Worm (Caenorhabditis elegans) whole organism, L4 larva: Measurements from ENCODE around the gene sel-12.
"Not testable (repeated sequence)": the region's sequence is repeated elsewhere in the genome, so short reads cannot be mapped to it uniquely, and the experiment has no call there.

Experiments used
- R02D3.7 ChIP-seq: fragments of 150-350 bp; sonication (generic microtip); optimal IDR thresholded peaks from 3 replicates; lab custom pipeline; 2014; ENCODE audit warnings: missing biosample characterization, missing genetic modification characterization
- T26A8.4 ChIP-seq: fragments of 200-800 bp; sonication (Bioruptor generic); IDR thresholded peaks from 2 replicates; pipeline ENCODE4 v1.3.6; 2022; ENCODE audit warnings: missing genetic modification characterization, missing compliant biosample characterization
- Y5F2A.4 ChIP-seq: fragments of 200-800 bp; sonication (Bioruptor generic); optimal IDR thresholded peaks from 2 replicates; lab custom pipeline; 2018; ENCODE audit warnings: mild to moderate bottlenecking, missing genetic modification characterization, missing compliant biosample characterization
- aha-1 ChIP-seq: fragments of 150-350 bp; peaks from one replicate; lab custom pipeline; 2014; ENCODE audit warnings: missing biosample characterization, missing genetic modification characterization
- ama-1 ChIP-seq: fragments of 150-350 bp; optimal IDR thresholded peaks from 2 replicates; lab custom pipeline; 2014; ENCODE audit warnings: inconsistent platforms, mixed read lengths
- attf-4 ChIP-seq: sonication (generic microtip); optimal IDR thresholded peaks from 3 replicates; lab custom pipeline; 2017; ENCODE audit warnings: missing biosample characterization, missing genetic modification characterization
- ceh-28 ChIP-seq: fragments of 150-350 bp; optimal IDR thresholded peaks from 2 replicates; lab custom pipeline; 2014; ENCODE audit warnings: missing biosample characterization, missing genetic modification reagents, missing genetic modification characterization
- ceh-44 ChIP-seq: fragments of 200-800 bp; sonication (Bioruptor generic); IDR thresholded peaks from 2 replicates; pipeline ENCODE4 v1.3.6; 2022; ENCODE audit warnings: missing genetic modification reagents, missing genetic modification characterization, missing compliant biosample characterization
- ceh-62 ChIP-seq: sonication (generic microtip); optimal IDR thresholded peaks from 2 replicates; lab custom pipeline; 2017; ENCODE audit warnings: missing biosample characterization, missing genetic modification characterization
- daf-12 ChIP-seq: fragments of 150-350 bp; optimal IDR thresholded peaks from 2 replicates; lab custom pipeline; 2014; ENCODE audit warnings: missing biosample characterization, missing genetic modification reagents, missing genetic modification characterization
- daf-16 ChIP-seq, 3 experiments: sonication (generic microtip); optimal IDR thresholded peaks; 2 replicates each; lab custom pipeline; 2016 to 2017; ENCODE audit warnings: missing genetic modification characterization in 3 of 3, missing genetic modification reagents in 3 of 3, mild to moderate bottlenecking in 2 of 3, missing compliant biosample characterization in 2 of 3, missing biosample characterization in 1 of 3, moderate library complexity in 1 of 3
- dmd-8 ChIP-seq: fragments of 200-800 bp; sonication (Bioruptor generic); IDR thresholded peaks from 2 replicates; pipeline ENCODE4 v1.3.6; 2022; ENCODE audit warnings: missing genetic modification characterization, missing compliant biosample characterization
- dpl-1 ChIP-seq: fragments of 150-350 bp; optimal IDR thresholded peaks from 2 replicates; lab custom pipeline; 2014; ENCODE audit warnings: missing biosample characterization, missing genetic modification reagents, missing genetic modification characterization
- duxl-1 ChIP-seq: sonication (generic microtip); optimal IDR thresholded peaks from 2 replicates; lab custom pipeline; 2016; ENCODE audit warnings: mild to moderate bottlenecking, missing genetic modification characterization, moderate library complexity, missing compliant biosample characterization; ENCODE audit not compliant: poor library complexity
- egl-27 ChIP-seq: sonication (generic microtip); optimal IDR thresholded peaks from 3 replicates; lab custom pipeline; 2017; ENCODE audit warnings: missing biosample characterization, missing genetic modification reagents, missing genetic modification characterization
- egl-43 ChIP-seq: fragments of 200-800 bp; sonication (Bioruptor generic); IDR thresholded peaks from 2 replicates; pipeline ENCODE4 v1.3.6; 2022; ENCODE audit warnings: missing genetic modification reagents, missing genetic modification characterization, missing compliant biosample characterization
- gei-8 ChIP-seq: fragments of 200-800 bp; sonication (Bioruptor generic); optimal IDR thresholded peaks from 2 replicates; lab custom pipeline; 2018; ENCODE audit warnings: mild to moderate bottlenecking, missing genetic modification characterization, missing compliant biosample characterization
- lin-29 ChIP-seq: fragments of 200-800 bp; sonication (Bioruptor generic); IDR thresholded peaks from 2 replicates; pipeline ENCODE4 v1.3.6; 2022; ENCODE audit warnings: missing genetic modification reagents, missing genetic modification characterization, missing compliant biosample characterization
- lin-38 ChIP-seq: fragments of 200-800 bp; sonication (Bioruptor generic); IDR thresholded peaks from 2 replicates; pipeline ENCODE4 v1.3.6; 2022; ENCODE audit warnings: missing genetic modification reagents, missing genetic modification characterization, missing compliant biosample characterization
- lsy-2 ChIP-seq, 2 experiments: fragments of 150-350 bp in 1 of 2; sonication (generic microtip) in 1 of 2; optimal IDR thresholded peaks; 2 replicates each; lab custom pipeline; 2014 to 2017; ENCODE audit warnings: missing biosample characterization in 2 of 2, missing genetic modification characterization in 2 of 2
- mdl-1 ChIP-seq, 2 experiments: fragments of 150-350 bp in 1 of 2; sonication (generic microtip) in 1 of 2; optimal IDR thresholded peaks; 2 replicates each; lab custom pipeline; 2014 to 2017; ENCODE audit warnings: missing biosample characterization in 2 of 2, missing genetic modification characterization in 2 of 2
- mxl-2 ChIP-seq: fragments of 200-800 bp; sonication (Bioruptor generic); conservative IDR thresholded peaks from 2 replicates; pipeline ENCODE4 v1.3.6; 2022; ENCODE audit warnings: missing genetic modification reagents, missing genetic modification characterization, missing compliant biosample characterization
- nhr-25 ChIP-seq: sonication (generic microtip); optimal IDR thresholded peaks from 2 replicates; lab custom pipeline; 2017; ENCODE audit warnings: missing genetic modification characterization, mild to moderate bottlenecking, missing compliant biosample characterization, antibody characterized with exemption, moderate library complexity, borderline replicate concordance; ENCODE audit not compliant: insufficient read depth
- nhr-42 ChIP-seq: fragments of 200-800 bp; sonication (Bioruptor generic); IDR thresholded peaks from 2 replicates; pipeline ENCODE4 v1.3.6; 2022; ENCODE audit warnings: missing genetic modification characterization, missing compliant biosample characterization
- nhr-6 ChIP-seq: fragments of 150-350 bp; optimal IDR thresholded peaks from 2 replicates; lab custom pipeline; 2014; ENCODE audit warnings: missing biosample characterization, missing genetic modification characterization
- pqm-1 ChIP-seq: sonication (generic microtip); optimal IDR thresholded peaks from 2 replicates; lab custom pipeline; 2017; ENCODE audit warnings: missing biosample characterization, missing genetic modification characterization
- set-16 ChIP-seq: fragments of 200-800 bp; sonication (Bioruptor generic); IDR thresholded peaks from 2 replicates; pipeline ENCODE4 v1.3.6; 2022; ENCODE audit warnings: missing genetic modification reagents, missing genetic modification characterization, missing compliant biosample characterization
- skn-1 ChIP-seq: fragments of 150-350 bp; optimal IDR thresholded peaks from 2 replicates; lab custom pipeline; 2014; ENCODE audit warnings: missing biosample characterization, missing genetic modification characterization
- snpc-1.2 ChIP-seq: fragments of 200-800 bp; sonication (Bioruptor generic); IDR thresholded peaks from 2 replicates; pipeline ENCODE4 v1.3.6; 2022; ENCODE audit warnings: missing genetic modification reagents, missing genetic modification characterization, missing compliant biosample characterization
- spr-1 ChIP-seq: sonication (generic microtip); optimal IDR thresholded peaks from 2 replicates; lab custom pipeline; 2016; ENCODE audit warnings: mild to moderate bottlenecking, missing genetic modification characterization, missing compliant biosample characterization
- tra-1 ChIP-seq: fragments of 200-800 bp; sonication (Bioruptor generic); IDR thresholded peaks from 2 replicates; pipeline ENCODE4 v1.3.6; 2022; ENCODE audit warnings: missing genetic modification reagents, missing genetic modification characterization, missing compliant biosample characterization
- unc-39 ChIP-seq: sonication (generic microtip); optimal IDR thresholded peaks from 2 replicates; lab custom pipeline; 2017; ENCODE audit warnings: missing biosample characterization, missing genetic modification characterization
- unc-62 ChIP-seq, 3 experiments: fragments of 150-350 bp in 1 of 3; sonication (generic microtip); optimal IDR thresholded peaks in 2 of 3; peaks in 1 of 3; 1 replicate in 1 of 3; 2 replicates in 2 of 3; lab custom pipeline; 2014 to 2017; ENCODE audit warnings: missing biosample characterization in 3 of 3, missing genetic modification characterization in 3 of 3, missing genetic modification reagents in 3 of 3, missing genotype in 1 of 3
- vab-7 ChIP-seq: fragments of 200-800 bp; sonication (Bioruptor generic); IDR thresholded peaks from 2 replicates; pipeline ENCODE4 v1.3.6; 2022; ENCODE audit warnings: missing genetic modification reagents, missing genetic modification characterization, missing compliant biosample characterization
- zfp-3 ChIP-seq: fragments of 200-800 bp; sonication (Bioruptor generic); conservative IDR thresholded peaks from 2 replicates; pipeline ENCODE4 v1.3.6; 2022; ENCODE audit warnings: missing genetic modification reagents, missing genetic modification characterization, missing compliant biosample characterization
- ztf-7 ChIP-seq: fragments of 150-350 bp; optimal IDR thresholded peaks from 2 replicates; lab custom pipeline; 2014; ENCODE audit warnings: missing biosample characterization, missing genetic modification characterization

sel-12 gene

DNA sequence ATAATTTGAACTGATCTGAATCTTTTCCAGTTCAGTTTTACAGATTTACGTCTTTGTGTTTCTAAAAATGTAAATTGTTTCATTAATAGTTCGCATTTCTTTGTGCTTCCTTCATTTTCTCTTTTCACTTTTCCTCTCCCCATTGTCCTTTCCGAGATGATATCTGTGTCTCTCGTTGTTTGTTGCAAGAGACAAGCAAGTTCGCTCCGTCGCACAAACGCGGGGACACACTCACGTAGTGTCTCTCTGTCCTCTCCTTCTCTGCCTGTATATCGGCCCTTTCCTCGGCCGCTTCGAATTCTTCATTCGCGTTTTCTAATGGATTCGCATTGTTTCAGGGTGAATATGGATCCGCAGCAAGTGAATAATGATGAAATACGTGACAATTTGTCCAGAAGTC lies 38.7 kb upstream of the sel-12 start, which contains the start of gene ZC13.1 (continued):
- TF ChIP-seq set-16 = no peak
- TF ChIP-seq nhr-6 (tag; lab: Kevin White, UChicago) = no peak
- TF ChIP-seq, all 104 proteins: peak for 27

DNA sequence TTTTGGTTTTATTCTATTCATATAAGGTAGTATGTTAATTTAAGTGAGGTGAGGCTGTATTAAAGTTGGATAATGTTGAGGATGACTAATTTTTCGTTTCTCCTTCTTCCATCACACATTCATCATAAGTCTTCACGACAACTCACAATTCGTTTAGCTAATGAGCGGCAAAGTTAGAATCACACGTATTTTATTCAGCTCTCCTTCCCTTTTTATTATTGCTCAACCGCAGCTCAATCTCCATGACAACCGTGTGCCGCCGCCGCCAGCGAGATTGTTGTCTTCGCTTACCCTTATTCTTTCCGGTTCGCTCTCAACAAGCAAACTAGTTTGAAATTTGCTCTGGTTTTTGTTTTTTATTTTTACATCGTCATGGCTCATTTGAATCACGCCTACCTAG lies 35.3 kb upstream of the sel-12 start, which contains the start of gene ZC13.2:
ZC13.2 (plus strand) TSS at position 301 of the 400 bp plus-strand sequence.
- TF ChIP-seq aha-1 (tag; lab: Kevin White, UChicago) (peak; percentile 6), unc-62 (GFP tag; optimal IDR thresholded peaks at IDR 0.05 in 1 of 2; lab: Kevin White, UChicago) (peak in 1 of 2 experiments; percentile 66), unc-62 (tag; optimal IDR thresholded peaks at IDR 0.05; lab: Kevin White, UChicago) (no peak), dpl-1 (GFP tag; lab: Kevin White, UChicago) (no peak)

DNA sequence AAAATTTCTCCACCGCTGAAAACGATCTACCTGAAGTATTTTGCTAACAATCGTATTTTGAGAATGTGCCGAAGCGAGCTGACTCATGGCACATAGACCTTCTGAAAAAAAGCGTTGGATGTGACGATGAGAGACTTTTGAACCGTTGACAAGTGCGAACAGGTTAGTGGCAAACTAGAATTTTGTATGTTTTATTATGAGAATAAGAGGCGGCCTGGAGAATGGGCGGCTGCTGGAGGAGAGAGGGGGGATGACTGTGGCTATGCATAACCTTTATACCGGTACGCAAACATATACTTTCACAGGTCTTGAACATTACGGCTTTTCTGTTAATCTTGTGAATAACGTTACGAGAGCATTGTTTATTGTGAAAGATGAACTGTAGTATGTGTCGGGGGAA lies 27.4 kb upstream of the sel-12 start, which contains the start of gene mam-1:
mam-1 (minus strand) TSS at position 101 of the 400 bp plus-strand sequence.
- no peak for TF ChIP-seq dpl-1 (GFP tag; lab: Kevin White, UChicago)
- no peak for TF ChIP-seq gei-8 (GFP tag; lab: Kevin White, UChicago)
- TF ChIP-seq lsy-2 (tag; optimal IDR thresholded peaks at IDR 0.05; lab: Kevin White, UChicago) = no peak
- TF ChIP-seq mxl-2 (GFP tag; lab: Robert Waterston, UW) = no peak
- no peak for TF ChIP-seq spr-1 (tag; lab: Kevin White, UChicago)
- TF ChIP-seq lin-29 = no peak
- no peak for TF ChIP-seq attf-4 (tag; lab: Kevin White, UChicago)
- TF ChIP-seq dmd-8 (GFP tag; lab: Robert Waterston, UW) = no peak
- no peak for TF ChIP-seq ceh-62
- TF ChIP-seq Y5F2A.4 (GFP tag; lab: Kevin White, UChicago) = no peak
- no peak for TF ChIP-seq pqm-1
- TF ChIP-seq egl-43 (GFP tag; lab: Robert Waterston, UW) = no peak
- TF ChIP-seq ama-1 (lab: Kevin White, UChicago) = no peak
- TF ChIP-seq daf-12 (tag; lab: Kevin White, UChicago) = no peak
- no peak for TF ChIP-seq ceh-28 (tag; lab: Kevin White, UChicago)
- TF ChIP-seq mdl-1 (tag; optimal IDR thresholded peaks at IDR 0.05; lab: Kevin White, UChicago) = no peak
- TF ChIP-seq egl-27 = no peak

DNA sequence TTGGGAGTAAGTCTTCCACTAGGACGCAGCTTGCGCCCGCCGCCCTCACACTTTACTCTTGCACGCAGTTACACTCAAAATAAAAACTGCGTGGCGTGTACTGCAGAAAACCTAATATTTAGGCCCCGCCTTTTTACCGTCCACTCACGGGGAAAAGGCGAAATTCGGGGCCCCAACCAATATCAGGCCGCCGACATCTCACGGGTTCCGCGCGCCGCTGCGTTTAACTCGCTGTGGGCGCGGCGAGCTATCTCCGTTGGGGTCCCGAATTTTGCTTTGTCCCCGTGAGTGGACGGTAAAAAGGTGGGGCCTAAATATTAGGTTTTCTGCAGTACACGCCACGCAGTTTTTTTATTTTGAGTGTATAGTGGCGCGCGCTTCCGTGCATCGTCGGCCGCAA lies 23.1 kb upstream of the sel-12 start:
- TF ChIP-seq daf-16 (GFP tag; optimal IDR thresholded peaks at IDR 0.05; lab: Kevin White, UChicago) (peak in 1 of 2 experiments; percentile 7), set-16 (peak; percentile 64), egl-43 (GFP tag; lab: Robert Waterston, UW) (0 out of 2 replicates have a peak, but pooled peaks have one; percentile 52)
- not testable (repeated sequence) for TF ChIP-seq daf-16 (tag; optimal IDR thresholded peaks at IDR 0.05; lab: Kevin White, UChicago)
- TF ChIP-seq, all 104 proteins: peak for 3; not testable (repeated sequence) for 101

DNA sequence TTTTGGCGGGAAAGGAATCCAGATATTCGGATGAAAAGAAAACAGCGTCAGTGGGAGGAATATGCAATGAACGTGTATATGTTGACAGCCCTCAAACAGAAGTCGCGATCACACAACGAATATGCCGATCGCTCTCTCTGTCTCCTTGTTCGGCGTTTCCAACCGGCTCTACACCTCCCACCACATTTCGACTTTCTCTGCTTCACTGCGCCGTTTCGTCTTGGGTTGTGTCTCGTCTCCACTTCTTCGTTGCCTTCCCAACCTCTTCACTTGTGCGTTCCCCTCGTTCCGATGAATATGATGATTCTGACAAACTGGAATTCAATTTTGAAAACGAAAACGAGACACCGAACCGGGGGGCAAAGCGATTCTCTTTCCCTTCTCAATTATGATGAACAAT lies 17.7 kb upstream of the sel-12 start, which contains the start of gene mab-7:
mab-7 (minus strand) TSS at position 101 of the 400 bp plus-strand sequence.
- TF ChIP-seq duxl-1 (no peak), daf-16 (GFP tag; optimal IDR thresholded peaks at IDR 0.05; lab: Kevin White, UChicago) (no peak), daf-16 (tag; optimal IDR thresholded peaks at IDR 0.05; lab: Kevin White, UChicago) (no peak), snpc-1.2 (GFP tag; lab: Robert Waterston, UW) (no peak), R02D3.7 (tag; lab: Kevin White, UChicago) (no peak), attf-4 (tag; lab: Kevin White, UChicago) (no peak), skn-1 (tag; lab: Kevin White, UChicago) (no peak), ztf-7 (tag; lab: Kevin White, UChicago) (no peak), egl-27 (no peak), tra-1 (no peak), T26A8.4 (no peak), nhr-25 (no peak), unc-39 (no peak), vab-7 (GFP tag; lab: Robert Waterston, UW) (no peak), zfp-3 (GFP tag; lab: Robert Waterston, UW) (no peak), nhr-42 (GFP tag; lab: Robert Waterston, UW) (no peak), nhr-6 (tag; lab: Kevin White, UChicago) (no peak), ceh-44 (GFP tag; lab: Robert Waterston, UW) (no peak), lin-38 (GFP tag; lab: Robert Waterston, UW) (no peak), lin-29 (no peak)
